Worm (Caenorhabditis elegans) whole organism, late embryonic: ENCODE data around the gene srv-32.
"Not testable (repeated sequence)": the region's sequence is repeated elsewhere in the genome, so short reads cannot be mapped to it uniquely, and the experiment has no call there.

Experiments used
- ceh-9 ChIP-seq: sonication (generic microtip); optimal IDR thresholded peaks from 2 replicates; lab custom pipeline; 2016; ENCODE audit warnings: mild to moderate bottlenecking, missing genetic modification characterization, inconsistent platforms, missing compliant biosample characterization
- elt-4 ChIP-seq: sonication (generic microtip); optimal IDR thresholded peaks from 2 replicates; lab custom pipeline; 2016; ENCODE audit warnings: missing genetic modification characterization, missing compliant biosample characterization
- nhr-11 ChIP-seq: fragments of 150-350 bp; optimal IDR thresholded peaks from 2 replicates; lab custom pipeline; 2014; ENCODE audit warnings: missing biosample characterization, missing genetic modification characterization
- tbx-2 ChIP-seq: sonication (generic microtip); optimal IDR thresholded peaks from 2 replicates; lab custom pipeline; 2016; ENCODE audit warnings: missing genetic modification characterization, missing compliant biosample characterization
- zip-5 ChIP-seq: sonication (generic microtip); optimal IDR thresholded peaks from 2 replicates; lab custom pipeline; 2016; ENCODE audit warnings: missing genetic modification characterization, missing compliant biosample characterization

DNA sequence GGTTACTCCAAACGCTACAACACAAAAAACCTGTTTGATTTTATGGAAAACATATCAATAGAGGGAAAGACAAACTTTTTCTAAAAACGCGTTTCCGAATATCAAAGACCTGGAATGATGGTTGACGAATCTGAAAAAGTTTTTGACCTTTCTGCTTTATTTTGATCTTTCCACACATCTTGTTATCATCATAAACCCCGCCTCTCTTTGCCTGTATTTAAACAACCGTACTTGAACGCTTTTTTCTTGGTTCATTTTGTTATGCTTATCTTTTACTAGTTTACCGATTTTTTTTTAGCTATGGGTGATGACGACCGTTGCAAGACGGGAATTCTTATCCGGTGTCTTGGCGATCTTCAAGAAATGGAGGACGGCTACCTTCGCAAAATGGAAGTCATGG, 29.0 kb downstream of the srv-32 start, which contains the start of gene T13A10.2:
- TF ChIP-seq tbx-2, elt-4, nhr-11, zip-5, ceh-9 (tag; lab: Kevin White, UChicago): not testable (repeated sequence)
